Fruit fly (Drosophila melanogaster) whole organism, embryonic: ENCODE measurements around the gene kay.

Experiments used
- Antp ChIP-seq: fragments of 200-800 bp; sonication (Bioruptor generic); optimal IDR thresholded peaks from 3 replicates; lab custom pipeline; 2016; ENCODE audit warnings: missing biosample characterization, missing genetic modification characterization
- CG11398 ChIP-seq: fragments of 200-800 bp; sonication (Bioruptor generic); optimal IDR thresholded peaks from 2 replicates; lab custom pipeline; 2016; ENCODE audit warnings: missing biosample characterization, missing genetic modification characterization
- CG12236 ChIP-seq: fragments of 200-800 bp; sonication (Bioruptor generic); optimal IDR thresholded peaks from 2 replicates; lab custom pipeline; 2016; ENCODE audit warnings: missing biosample characterization, missing genetic modification characterization
- CG13894 ChIP-seq: fragments of 200-800 bp; sonication (Bioruptor generic); optimal IDR thresholded peaks from 3 replicates; lab custom pipeline; 2018; ENCODE audit warnings: missing biosample characterization, mild to moderate bottlenecking, missing genetic modification characterization, moderate library complexity
- CG15269 ChIP-seq: fragments of 200-800 bp; sonication (Bioruptor generic); optimal IDR thresholded peaks from 2 replicates; lab custom pipeline; 2018; ENCODE audit warnings: missing biosample characterization, mild to moderate bottlenecking, missing genetic modification characterization, moderate library complexity
- CG1603 ChIP-seq: fragments of 200-800 bp; sonication (Bioruptor generic); optimal IDR thresholded peaks from 2 replicates; lab custom pipeline; 2019; ENCODE audit warnings: missing biosample characterization, mild to moderate bottlenecking, missing genetic modification characterization, moderate library complexity
- CG17829 ChIP-seq: fragments of 200-800 bp; optimal IDR thresholded peaks from 2 replicates; lab custom pipeline; 2019; ENCODE audit warnings: missing biosample characterization, mild to moderate bottlenecking, missing genetic modification characterization, moderate library complexity
- CG18262 ChIP-seq: fragments of 200-800 bp; optimal IDR thresholded peaks from 3 replicates; lab custom pipeline; 2019; ENCODE audit warnings: missing biosample characterization, mild to moderate bottlenecking, missing genetic modification characterization, moderate library complexity
- CG30431 ChIP-seq: fragments of 200-800 bp; sonication (Bioruptor generic); optimal IDR thresholded peaks from 2 replicates; lab custom pipeline; 2017; ENCODE audit warnings: missing biosample characterization, missing genetic modification characterization
- CG31365 ChIP-seq: fragments of 200-800 bp; sonication (Bioruptor generic); optimal IDR thresholded peaks from 2 replicates; lab custom pipeline; 2018; ENCODE audit warnings: missing biosample characterization, mild to moderate bottlenecking, missing genetic modification characterization
- CG31441 ChIP-seq: fragments of 200-800 bp; sonication (Bioruptor generic); IDR thresholded peaks from 2 replicates; pipeline ENCODE4 v1.3.6; 2022; ENCODE audit warnings: missing biosample characterization, missing genetic modification characterization
- CG32532 ChIP-seq: fragments of 200-800 bp; sonication (Bioruptor generic); IDR thresholded peaks from 2 replicates; pipeline ENCODE4 v1.3.6; 2022; ENCODE audit warnings: missing biosample characterization, missing genetic modification characterization
- CG4328 ChIP-seq: fragments of 200-800 bp; sonication (Bioruptor generic); optimal IDR thresholded peaks from 3 replicates; lab custom pipeline; 2017; ENCODE audit warnings: missing biosample characterization, missing genetic modification reagents, missing genetic modification characterization
- CG4360 ChIP-seq: fragments of 200-800 bp; sonication (Bioruptor generic); IDR thresholded peaks from 2 replicates; pipeline ENCODE4 v1.3.6; 2022; ENCODE audit warnings: missing biosample characterization, missing genetic modification characterization
- CG4820 ChIP-seq: fragments of 200-800 bp; sonication (Bioruptor generic); optimal IDR thresholded peaks from 3 replicates; lab custom pipeline; 2016; ENCODE audit warnings: missing biosample characterization, missing genetic modification characterization
- CG6791 ChIP-seq: fragments of 200-800 bp; sonication (Bioruptor generic); IDR thresholded peaks from 3 replicates; pipeline ENCODE4 v1.3.6; 2022; ENCODE audit warnings: missing biosample characterization, missing genetic modification characterization; ENCODE audit not compliant: partially characterized antibody
- CG7357 ChIP-seq: fragments of 200-800 bp; sonication (Bioruptor generic); IDR thresholded peaks from 3 replicates; pipeline ENCODE4 v1.3.6; 2022; ENCODE audit warnings: missing biosample characterization, missing genetic modification characterization
- CG7745 ChIP-seq: fragments of 200-800 bp; sonication (Bioruptor generic); optimal IDR thresholded peaks from 2 replicates; lab custom pipeline; 2018; ENCODE audit warnings: missing biosample characterization, mild to moderate bottlenecking, missing genetic modification characterization, moderate library complexity
- CG9817 ChIP-seq: fragments of 200-800 bp; sonication (Bioruptor generic); optimal IDR thresholded peaks from 2 replicates; lab custom pipeline; 2018; ENCODE audit warnings: missing biosample characterization, mild to moderate bottlenecking, missing genetic modification characterization, moderate library complexity
- CG9932 ChIP-seq: fragments of 200-800 bp; sonication (Bioruptor generic); IDR thresholded peaks from 2 replicates; pipeline ENCODE4 v1.3.6; 2022; ENCODE audit warnings: missing biosample characterization, missing genetic modification characterization
- E2f2 ChIP-seq: fragments of 200-800 bp; sonication (Bioruptor generic); IDR thresholded peaks from 2 replicates; pipeline ENCODE4 v1.3.6; 2022; ENCODE audit warnings: missing biosample characterization, missing genetic modification characterization
- Hr3 ChIP-seq: fragments of 200-800 bp; sonication (Bioruptor generic); optimal IDR thresholded peaks from 3 replicates; lab custom pipeline; 2016; ENCODE audit warnings: missing biosample characterization, missing genetic modification characterization
- Hr51 ChIP-seq, 2 experiments: fragments of 200-800 bp; sonication (Bioruptor generic); optimal IDR thresholded peaks; 2 replicates in 1 of 2; 3 replicates in 1 of 2; lab custom pipeline; 2016 to 2018; ENCODE audit warnings: missing biosample characterization in 2 of 2, missing genetic modification characterization in 2 of 2, mild to moderate bottlenecking in 1 of 2, moderate library complexity in 1 of 2
- MBD-R2 ChIP-seq: fragments of 200-800 bp; sonication (Bioruptor generic); IDR thresholded peaks from 2 replicates; pipeline ENCODE4 v1.3.6; 2022; ENCODE audit warnings: missing biosample characterization, missing genetic modification characterization
- Nf-YC ChIP-seq: fragments of 200-800 bp; optimal IDR thresholded peaks from 3 replicates; lab custom pipeline; 2019; ENCODE audit warnings: missing biosample characterization, mild to moderate bottlenecking, missing genetic modification characterization, moderate library complexity
- Pdp1 ChIP-seq, 2 experiments: fragments of 200-800 bp; sonication (Bioruptor generic); optimal IDR thresholded peaks; 3 replicates each; lab custom pipeline; 2016; ENCODE audit warnings: missing biosample characterization in 2 of 2, missing genetic modification characterization in 2 of 2, mild to moderate bottlenecking in 1 of 2, moderate library complexity in 1 of 2
- Scr ChIP-seq: fragments of 200-800 bp; sonication (Bioruptor generic); IDR thresholded peaks from 2 replicates; pipeline ENCODE4 v1.3.6; 2022; ENCODE audit warnings: missing biosample characterization, missing genetic modification characterization; ENCODE audit not compliant: partially characterized antibody
- Xbp1 ChIP-seq: fragments of 200-800 bp; sonication (Bioruptor generic); optimal IDR thresholded peaks from 3 replicates; lab custom pipeline; 2016; ENCODE audit warnings: missing biosample characterization, mild to moderate bottlenecking, missing genetic modification characterization
- ase ChIP-seq: fragments of 200-800 bp; sonication (Bioruptor generic); IDR thresholded peaks from 3 replicates; pipeline ENCODE4 v1.3.6; 2022; ENCODE audit warnings: missing biosample characterization, missing genetic modification characterization
- da ChIP-seq: fragments of 200-800 bp; sonication (Bioruptor generic); optimal IDR thresholded peaks from 2 replicates; lab custom pipeline; 2016; ENCODE audit warnings: missing biosample characterization, missing genetic modification characterization
- dmrt99B ChIP-seq: fragments of 200-800 bp; sonication (Bioruptor generic); optimal IDR thresholded peaks from 2 replicates; lab custom pipeline; 2018; ENCODE audit warnings: missing biosample characterization, mild to moderate bottlenecking, missing genetic modification characterization, moderate library complexity
- gce ChIP-seq: fragments of 200-800 bp; sonication (Bioruptor generic); IDR thresholded peaks from 3 replicates; pipeline ENCODE4 v1.3.6; 2022; ENCODE audit warnings: missing biosample characterization, missing genetic modification characterization
- jing ChIP-seq: fragments of 200-800 bp; sonication (Bioruptor generic); optimal IDR thresholded peaks from 2 replicates; lab custom pipeline; 2018; ENCODE audit warnings: missing biosample characterization, mild to moderate bottlenecking, missing genetic modification characterization
- lab ChIP-seq: fragments of 200-800 bp; sonication (Bioruptor generic); optimal IDR thresholded peaks from 3 replicates; lab custom pipeline; 2017; ENCODE audit warnings: missing biosample characterization, missing genetic modification characterization, mild to moderate bottlenecking, moderate library complexity, missing genetic modification reagents
- lmd ChIP-seq: fragments of 200-800 bp; sonication (Bioruptor generic); IDR thresholded peaks from 2 replicates; pipeline ENCODE4 v1.3.6; 2022; ENCODE audit warnings: missing biosample characterization, missing genetic modification characterization
- nerfin-1 ChIP-seq: fragments of 200-800 bp; sonication (Bioruptor generic); optimal IDR thresholded peaks from 3 replicates; lab custom pipeline; 2019; ENCODE audit warnings: missing biosample characterization, mild to moderate bottlenecking, missing genetic modification characterization, moderate library complexity
- nmo ChIP-seq: fragments of 200-800 bp; sonication (Bioruptor generic); optimal IDR thresholded peaks from 2 replicates; lab custom pipeline; 2018; ENCODE audit warnings: missing biosample characterization, mild to moderate bottlenecking, missing genetic modification characterization, moderate library complexity
- nom ChIP-seq: fragments of 200-800 bp; sonication (Bioruptor generic); optimal IDR thresholded peaks from 2 replicates; lab custom pipeline; 2017; ENCODE audit warnings: missing biosample characterization, missing genetic modification characterization, mild to moderate bottlenecking, moderate library complexity, missing genetic modification reagents
- p53 ChIP-seq: fragments of 200-800 bp; sonication (Bioruptor generic); optimal IDR thresholded peaks from 2 replicates; lab custom pipeline; 2016; ENCODE audit warnings: missing biosample characterization, missing genetic modification characterization
- shn ChIP-seq: fragments of 200-800 bp; sonication (Bioruptor generic); optimal IDR thresholded peaks from 3 replicates; lab custom pipeline; 2016; ENCODE audit warnings: missing biosample characterization, missing genetic modification characterization
- slbo ChIP-seq: fragments of 200-800 bp; sonication (Bioruptor generic); IDR thresholded peaks from 2 replicates; pipeline ENCODE4 v1.3.6; 2022; ENCODE audit warnings: missing biosample characterization, missing genetic modification characterization
- slou ChIP-seq: fragments of 200-800 bp; sonication (Bioruptor generic); optimal IDR thresholded peaks from 3 replicates; lab custom pipeline; 2016; ENCODE audit warnings: missing biosample characterization, missing genetic modification characterization
- sqz ChIP-seq: fragments of 200-800 bp; sonication (Bioruptor generic); optimal IDR thresholded peaks from 3 replicates; lab custom pipeline; 2018; ENCODE audit warnings: missing biosample characterization, mild to moderate bottlenecking, missing genetic modification characterization
- tap ChIP-seq: fragments of 200-800 bp; optimal IDR thresholded peaks from 3 replicates; lab custom pipeline; 2019; ENCODE audit warnings: missing biosample characterization, mild to moderate bottlenecking, missing genetic modification characterization, moderate library complexity
- tna ChIP-seq: fragments of 200-800 bp; sonication (Bioruptor generic); IDR thresholded peaks from 2 replicates; pipeline ENCODE4 v1.3.6; 2022; ENCODE audit warnings: missing biosample characterization, missing genetic modification characterization; ENCODE audit not compliant: partially characterized antibody
- ttk ChIP-seq: fragments of 200-800 bp; sonication (Bioruptor generic); IDR thresholded peaks from 2 replicates; pipeline ENCODE4 v2.1.2; 2022; ENCODE audit warnings: missing biosample characterization, missing genetic modification characterization
- unpg ChIP-seq: fragments of 200-800 bp; sonication (Bioruptor generic); optimal IDR thresholded peaks from 3 replicates; lab custom pipeline; 2018; ENCODE audit warnings: missing biosample characterization, mild to moderate bottlenecking, missing genetic modification characterization, moderate library complexity
- vnd ChIP-seq: fragments of 200-800 bp; sonication (Bioruptor generic); IDR thresholded peaks from 3 replicates; pipeline ENCODE4 v1.3.6; 2022; ENCODE audit warnings: missing biosample characterization, missing genetic modification characterization; ENCODE audit not compliant: partially characterized antibody
- yki ChIP-seq: fragments of >200 bp; optimal IDR thresholded peaks from 3 replicates; lab custom pipeline; 2018
- zen2 ChIP-seq: fragments of 200-800 bp; sonication (Bioruptor generic); IDR thresholded peaks from 3 replicates; pipeline ENCODE4 v1.3.6; 2022; ENCODE audit warnings: missing biosample characterization, missing genetic modification characterization; ENCODE audit not compliant: partially characterized antibody
- zfh1 ChIP-seq: fragments of 200-800 bp; sonication (Bioruptor generic); IDR thresholded peaks from 3 replicates; pipeline ENCODE4 v1.3.6; 2022; ENCODE audit warnings: missing biosample characterization, missing genetic modification characterization

Gene kay

DNA sequence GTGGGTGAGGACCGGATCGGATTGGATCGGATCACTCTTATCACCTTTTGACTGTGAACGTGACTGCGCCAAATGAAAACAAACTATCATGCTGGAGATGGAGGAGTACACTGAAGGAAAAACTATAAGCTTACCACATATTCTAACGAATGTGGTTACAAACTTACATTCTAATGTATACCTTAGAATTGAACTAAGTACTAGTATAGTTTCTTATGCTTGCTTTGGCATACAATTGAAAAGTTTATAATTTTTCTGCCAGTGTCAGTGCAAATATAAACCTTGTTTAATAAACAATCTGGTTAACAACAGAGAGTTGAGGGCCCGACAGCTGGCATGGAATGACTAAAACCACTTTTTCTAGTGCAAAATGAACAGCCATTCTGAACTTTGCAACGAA is 48.3 kb upstream of the kay start (continued):
- TF ChIP-seq CG4820 (GFP tag; lab: Kevin White, UChicago) (peak; percentile 47), nmo (GFP tag; lab: Kevin White, UChicago) (peak; percentile 25), E2f2 (GFP tag; lab: Robert Waterston, UW) (no peak), lab (GFP tag; lab: Kevin White, UChicago) (peak; percentile 7), CG7745 (tag; lab: Kevin White, UChicago) (no peak), nom (GFP tag; lab: Kevin White, UChicago) (no peak), ase (GFP tag; lab: Robert Waterston, UW) (peak; percentile 34; the same call in 1 of the 3 replicates), Antp (GFP tag; lab: Kevin White, UChicago) (peak; percentile 13), CG15269 (tag; lab: Kevin White, UChicago) (peak; percentile 22), Hr51 (GFP tag; optimal IDR thresholded peaks at IDR 0.05; lab: Kevin White, UChicago) (peak in 1 of 2 experiments; percentile 36), CG4360 (GFP tag; lab: Robert Waterston, UW) (no peak), yki (lab: Kevin White, UChicago) (no peak), Hr3 (no peak), unpg (peak; percentile 64), slou (GFP tag; lab: Kevin White, UChicago) (no peak), jing (peak; percentile 41), MBD-R2 (GFP tag; lab: Robert Waterston, UW) (no peak), CG1603 (tag; lab: Kevin White, UChicago) (peak; percentile 59), sqz (GFP tag; lab: Kevin White, UChicago) (no peak), ttk (peak; percentile 64), shn (GFP tag; lab: Kevin White, UChicago) (no peak), CG11398 (GFP tag; lab: Kevin White, UChicago) (no peak), CG7357 (GFP tag; lab: Robert Waterston, UW) (0 out of 3 replicates have a peak, but pooled peaks have one; percentile 17), gce (GFP tag; lab: Robert Waterston, UW) (0 out of 3 replicates have a peak, but pooled peaks have one; percentile 25), CG31365 (tag; lab: Kevin White, UChicago) (no peak), Xbp1 (peak; percentile 29), CG9932 (GFP tag; lab: Robert Waterston, UW) (no peak), Nf-YC (tag; lab: Kevin White, UChicago) (no peak), CG31441 (GFP tag; lab: Robert Waterston, UW) (no peak), tna (GFP tag; lab: Robert Waterston, UW) (no peak), CG4328 (GFP tag; lab: Kevin White, UChicago) (no peak), p53 (GFP tag; lab: Kevin White, UChicago) (no peak), slbo (GFP tag; lab: Robert Waterston, UW) (peak; percentile 65), CG13894 (tag; lab: Kevin White, UChicago) (no peak), Scr (GFP tag; lab: Robert Waterston, UW) (no peak), CG18262 (tag; lab: Kevin White, UChicago) (peak; percentile 5), CG12236 (no peak), zfh1 (GFP tag; lab: Robert Waterston, UW) (peak; percentile 52; the same call in 1 of the 3 replicates), zen2 (no peak), dmrt99B (tag; lab: Kevin White, UChicago) (peak; percentile 74), Pdp1 (GFP tag; optimal IDR thresholded peaks at IDR 0.05; lab: Kevin White, UChicago) (peak in 1 of 2 experiments; percentile 17), da (GFP tag; lab: Kevin White, UChicago) (no peak), CG9817 (peak; percentile 4), CG6791 (GFP tag; lab: Robert Waterston, UW) (no peak), vnd (GFP tag; lab: Robert Waterston, UW) (no peak), CG30431 (GFP tag; lab: Kevin White, UChicago) (no peak), CG17829 (tag; lab: Kevin White, UChicago) (no peak), nerfin-1 (tag; lab: Kevin White, UChicago) (no peak), tap (tag; lab: Kevin White, UChicago) (peak; percentile 22), CG32532 (GFP tag; lab: Robert Waterston, UW) (peak; percentile 8; the same call in 1 of the 2 replicates), lmd (GFP tag; lab: Robert Waterston, UW) (peak; percentile 38; the same call in 1 of the 2 replicates)
